Worm (Caenorhabditis elegans) whole organism, L3 larva: ENCODE data around the gene hlh-15.

Source experiments
- ceh-28 ChIP-seq: fragments of 150-350 bp; optimal IDR thresholded peaks from 2 replicates; lab custom pipeline; 2014; ENCODE audit warnings: missing biosample characterization, missing genetic modification reagents, missing genetic modification characterization
- fkh-10 ChIP-seq: sonication (generic microtip); optimal IDR thresholded peaks from 2 replicates; lab custom pipeline; 2017; ENCODE audit warnings: missing biosample characterization, missing genetic modification reagents, missing genetic modification characterization
- fos-1 ChIP-seq: fragments of 150-350 bp; optimal IDR thresholded peaks from 2 replicates; lab custom pipeline; 2014; ENCODE audit warnings: missing biosample characterization, missing genetic modification characterization
- nhr-11 ChIP-seq: fragments of 150-350 bp; optimal IDR thresholded peaks from 2 replicates; lab custom pipeline; 2014; ENCODE audit warnings: missing biosample characterization, missing genetic modification characterization
- nhr-28 ChIP-seq: fragments of 150-350 bp; optimal IDR thresholded peaks from 2 replicates; lab custom pipeline; 2014; ENCODE audit warnings: missing biosample characterization, missing genetic modification characterization
- pha-4 ChIP-seq: fragments of 150-350 bp; optimal IDR thresholded peaks from 2 replicates; lab custom pipeline; 2014; ENCODE audit warnings: missing biosample characterization, missing genetic modification reagents, missing genetic modification characterization
- tbx-2 ChIP-seq: sonication (generic microtip); optimal IDR thresholded peaks from 2 replicates; lab custom pipeline; 2016; ENCODE audit warnings: mild to moderate bottlenecking, missing genetic modification characterization, missing compliant biosample characterization
- unc-62 ChIP-seq: fragments of 150-350 bp; sonication (generic microtip); optimal IDR thresholded peaks from 4 replicates; lab custom pipeline; 2014; ENCODE audit warnings: missing biosample characterization, missing genetic modification reagents, missing genetic modification characterization

ce11 chrX:2407167-2407566 lies 6.0 kb downstream of the hlh-15 start, which contains the start of gene mtpn-1:
- TF ChIP-seq tbx-2 (tag; lab: Kevin White, UChicago) (no peak), fos-1 (tag; lab: Kevin White, UChicago) (no peak), nhr-28 (no peak), fkh-10 (GFP tag; lab: Kevin White, UChicago) (no peak), pha-4 (tag; lab: Kevin White, UChicago) (no peak), unc-62 (GFP tag; lab: Kevin White, UChicago) (no peak), ceh-28 (no peak), nhr-11 (tag; lab: Kevin White, UChicago) (no peak)
